Fruit fly (Drosophila melanogaster) whole organism, embryonic: ENCODE measurements around the gene ThrRS.

Source experiments
- Abd-B ChIP-seq: fragments of 200-800 bp; sonication (Bioruptor generic); optimal IDR thresholded peaks from 2 replicates; lab custom pipeline; 2018; ENCODE audit warnings: missing biosample characterization, mild to moderate bottlenecking, missing genetic modification characterization, moderate library complexity
- Aef1 ChIP-seq: fragments of 200-800 bp; sonication (Bioruptor generic); IDR thresholded peaks from 3 replicates; pipeline ENCODE4 v1.3.6; 2022; ENCODE audit warnings: missing biosample characterization, missing genetic modification characterization
- Atf6 ChIP-seq: fragments of 200-800 bp; sonication (Bioruptor generic); IDR thresholded peaks from 2 replicates; pipeline ENCODE4 v1.3.6; 2022; ENCODE audit warnings: missing biosample characterization, missing genetic modification characterization
- CG11085 ChIP-seq: fragments of 200-800 bp; sonication (Bioruptor generic); IDR thresholded peaks from 2 replicates; pipeline ENCODE4 v1.3.6; 2022; ENCODE audit warnings: missing biosample characterization, missing genetic modification characterization
- CG11247 ChIP-seq: fragments of 200-800 bp; sonication (Bioruptor generic); IDR thresholded peaks from 2 replicates; pipeline ENCODE4 v1.3.6; 2022; ENCODE audit warnings: missing biosample characterization, missing genetic modification characterization
- CG12155 ChIP-seq: fragments of 200-800 bp; sonication (Bioruptor generic); optimal IDR thresholded peaks from 3 replicates; lab custom pipeline; 2016; ENCODE audit warnings: missing biosample characterization, missing genetic modification characterization
- CG13123 ChIP-seq: fragments of 200-800 bp; sonication (Bioruptor generic); optimal IDR thresholded peaks from 2 replicates; lab custom pipeline; 2016; ENCODE audit warnings: missing biosample characterization, missing genetic modification characterization
- CG13624 ChIP-seq: fragments of 200-800 bp; sonication (Bioruptor generic); optimal IDR thresholded peaks from 2 replicates; lab custom pipeline; 2016; ENCODE audit warnings: missing biosample characterization, missing genetic modification characterization
- CG17829 ChIP-seq: fragments of 200-800 bp; optimal IDR thresholded peaks from 2 replicates; lab custom pipeline; 2019; ENCODE audit warnings: missing biosample characterization, mild to moderate bottlenecking, missing genetic modification characterization, moderate library complexity
- CG1792 ChIP-seq: fragments of 200-800 bp; sonication (Bioruptor generic); optimal IDR thresholded peaks from 2 replicates; lab custom pipeline; 2016; ENCODE audit warnings: missing biosample characterization, missing genetic modification characterization
- CG18011 ChIP-seq: fragments of 200-800 bp; sonication (Bioruptor generic); optimal IDR thresholded peaks from 2 replicates; lab custom pipeline; 2017; ENCODE audit warnings: missing biosample characterization, missing genetic modification characterization, mild to moderate bottlenecking, moderate library complexity, missing genotype
- CG18599 ChIP-seq: fragments of 200-800 bp; sonication (Bioruptor generic); optimal IDR thresholded peaks from 3 replicates; lab custom pipeline; 2017; ENCODE audit warnings: missing biosample characterization, missing genetic modification characterization, mild to moderate bottlenecking, moderate library complexity, missing genetic modification reagents
- CG2116 ChIP-seq: fragments of 200-800 bp; sonication (Bioruptor generic); optimal IDR thresholded peaks from 3 replicates; lab custom pipeline; 2018; ENCODE audit warnings: missing biosample characterization, mild to moderate bottlenecking, missing genetic modification characterization
- CG30403 ChIP-seq: fragments of 200-800 bp; sonication (Bioruptor generic); optimal IDR thresholded peaks from 3 replicates; lab custom pipeline; 2016; ENCODE audit warnings: missing biosample characterization, missing genetic modification characterization
- CG34376 ChIP-seq: fragments of 200-800 bp; sonication (Bioruptor generic); optimal IDR thresholded peaks from 2 replicates; lab custom pipeline; 2018; ENCODE audit warnings: missing biosample characterization, mild to moderate bottlenecking, missing genetic modification characterization
- CG42726 ChIP-seq: fragments of 200-800 bp; sonication (Bioruptor generic); IDR thresholded peaks from 2 replicates; pipeline ENCODE4 v1.3.6; 2022; ENCODE audit warnings: missing biosample characterization, missing genetic modification characterization; ENCODE audit not compliant: partially characterized antibody
- CG4360 ChIP-seq: fragments of 200-800 bp; sonication (Bioruptor generic); IDR thresholded peaks from 2 replicates; pipeline ENCODE4 v1.3.6; 2022; ENCODE audit warnings: missing biosample characterization, missing genetic modification characterization
- CG6765 ChIP-seq: fragments of 200-800 bp; sonication (Bioruptor generic); optimal IDR thresholded peaks from 3 replicates; lab custom pipeline; 2017; ENCODE audit warnings: missing biosample characterization, mild to moderate bottlenecking, missing genetic modification characterization
- CG7372 ChIP-seq: fragments of 200-800 bp; sonication (Bioruptor generic); IDR thresholded peaks from 2 replicates; pipeline ENCODE4 v1.3.6; 2022; ENCODE audit warnings: missing biosample characterization, missing genetic modification characterization
- CG7745 ChIP-seq: fragments of 200-800 bp; sonication (Bioruptor generic); optimal IDR thresholded peaks from 2 replicates; lab custom pipeline; 2018; ENCODE audit warnings: missing biosample characterization, mild to moderate bottlenecking, missing genetic modification characterization, moderate library complexity
- CG8281 ChIP-seq: fragments of 200-800 bp; sonication (Bioruptor generic); optimal IDR thresholded peaks from 2 replicates; lab custom pipeline; 2018; ENCODE audit warnings: missing biosample characterization, mild to moderate bottlenecking, missing genetic modification characterization, moderate library complexity
- CG8944 ChIP-seq: fragments of 200-800 bp; sonication (Bioruptor generic); optimal IDR thresholded peaks from 3 replicates; lab custom pipeline; 2016; ENCODE audit warnings: missing biosample characterization, missing genetic modification characterization
- Doc3 ChIP-seq: fragments of 200-800 bp; sonication (Bioruptor generic); IDR thresholded peaks from 3 replicates; pipeline ENCODE4 v1.3.6; 2022; ENCODE audit warnings: missing biosample characterization, missing genetic modification characterization; ENCODE audit not compliant: partially characterized antibody
- Fer1 ChIP-seq: fragments of 200-800 bp; sonication (Bioruptor generic); optimal IDR thresholded peaks from 2 replicates; lab custom pipeline; 2017; ENCODE audit warnings: missing biosample characterization, mild to moderate bottlenecking, missing genetic modification characterization
- H15 ChIP-seq: fragments of 200-800 bp; sonication (Bioruptor generic); IDR thresholded peaks from 3 replicates; pipeline ENCODE4 v1.3.6; 2022; ENCODE audit warnings: missing biosample characterization, missing genetic modification characterization
- H2.0 ChIP-seq: fragments of 200-800 bp; sonication (Bioruptor generic); IDR thresholded peaks from 2 replicates; pipeline ENCODE4 v1.3.6; 2022; ENCODE audit warnings: missing biosample characterization, missing genetic modification characterization
- Hmr ChIP-seq: fragments of 200-800 bp; sonication (Bioruptor generic); optimal IDR thresholded peaks from 3 replicates; lab custom pipeline; 2017; ENCODE audit warnings: mild to moderate bottlenecking, missing biosample characterization, missing genetic modification reagents, missing genetic modification characterization
- NfI ChIP-seq: fragments of 200-800 bp; sonication (Bioruptor generic); optimal IDR thresholded peaks from 3 replicates; lab custom pipeline; 2018; ENCODE audit warnings: missing biosample characterization, mild to moderate bottlenecking, missing genetic modification characterization, moderate library complexity
- Rfx ChIP-seq: fragments of 200-800 bp; sonication (Bioruptor generic); IDR thresholded peaks from 2 replicates; pipeline ENCODE4 v1.3.6; 2022; ENCODE audit warnings: missing biosample characterization, missing genetic modification characterization
- Stat92E ChIP-seq, 3 experiments: fragments of >200 bp in 2 of 3; fragments of 200-800 bp in 1 of 3; sonication (Bioruptor generic) in 1 of 3; optimal IDR thresholded peaks; 2 replicates each; lab custom pipeline; 2017 to 2019; ENCODE audit warnings: missing biosample characterization in 3 of 3, missing genetic modification characterization in 3 of 3, mild to moderate bottlenecking in 1 of 3, moderate library complexity in 1 of 3
- Usf ChIP-seq: fragments of 200-800 bp; sonication (Bioruptor generic); optimal IDR thresholded peaks from 2 replicates; lab custom pipeline; 2017; ENCODE audit warnings: missing genotype, missing biosample characterization, missing genetic modification characterization
- YL-1 ChIP-seq: fragments of 200-800 bp; sonication (Bioruptor generic); optimal IDR thresholded peaks from 3 replicates; lab custom pipeline; 2017; ENCODE audit warnings: missing biosample characterization, mild to moderate bottlenecking, missing genetic modification characterization
- ap ChIP-seq: fragments of 200-800 bp; sonication (Bioruptor generic); IDR thresholded peaks from 2 replicates; pipeline ENCODE4 v1.3.6; 2022; ENCODE audit warnings: missing biosample characterization, missing genetic modification characterization
- bowl ChIP-seq: fragments of 200-800 bp; sonication (Bioruptor generic); IDR thresholded peaks from 2 replicates; pipeline ENCODE4 v1.3.6; 2022; ENCODE audit warnings: missing biosample characterization, missing genetic modification characterization
- br ChIP-seq: fragments of >200 bp; optimal IDR thresholded peaks from 2 replicates; lab custom pipeline; 2017
- cato ChIP-seq: fragments of 200-800 bp; sonication (Bioruptor generic); optimal IDR thresholded peaks from 2 replicates; lab custom pipeline; 2016; ENCODE audit warnings: missing biosample characterization, missing genetic modification characterization, borderline replicate concordance
- chinmo ChIP-seq: fragments of 200-800 bp; sonication (Bioruptor generic); IDR thresholded peaks from 4 replicates; pipeline ENCODE4 v1.3.6; 2022; ENCODE audit warnings: missing biosample characterization, missing genetic modification characterization; ENCODE audit not compliant: partially characterized antibody
- chn ChIP-seq: fragments of 200-800 bp; sonication (Bioruptor generic); optimal IDR thresholded peaks from 2 replicates; lab custom pipeline; 2016; ENCODE audit warnings: missing biosample characterization, missing genetic modification characterization
- crol ChIP-seq: fragments of 200-800 bp; sonication (Bioruptor generic); IDR thresholded peaks from 2 replicates; pipeline ENCODE4 v1.3.6; 2022; ENCODE audit warnings: missing biosample characterization, missing genetic modification characterization
- da ChIP-seq: fragments of 200-800 bp; sonication (Bioruptor generic); optimal IDR thresholded peaks from 2 replicates; lab custom pipeline; 2016; ENCODE audit warnings: missing biosample characterization, missing genetic modification characterization
- luna ChIP-seq: fragments of 200-800 bp; sonication (Bioruptor generic); optimal IDR thresholded peaks from 2 replicates; lab custom pipeline; 2016; ENCODE audit warnings: missing biosample characterization, missing genetic modification characterization
- odd ChIP-seq: fragments of 200-800 bp; sonication (Bioruptor generic); optimal IDR thresholded peaks from 2 replicates; lab custom pipeline; 2017; ENCODE audit warnings: missing biosample characterization, mild to moderate bottlenecking, missing genetic modification characterization
- org-1 ChIP-seq: fragments of 200-800 bp; sonication (Bioruptor generic); optimal IDR thresholded peaks from 2 replicates; lab custom pipeline; 2017; ENCODE audit warnings: missing biosample characterization, missing genetic modification characterization
- pnt ChIP-seq: fragments of 200-800 bp; sonication (Bioruptor generic); optimal IDR thresholded peaks from 3 replicates; lab custom pipeline; 2016; ENCODE audit warnings: missing biosample characterization, missing genetic modification characterization
- prd ChIP-seq, 3 experiments: fragments of >200 bp in 2 of 3; fragments of 200-800 bp in 1 of 3; sonication (Bioruptor generic) in 1 of 3; optimal IDR thresholded peaks in 2 of 3; IDR thresholded peaks in 1 of 3; 2 replicates in 2 of 3; 3 replicates in 1 of 3; pipeline versions ENCODE4 v1.3.6 to Lab custom; 2017 to 2022; ENCODE audit warnings: missing biosample characterization in 1 of 3, missing genetic modification characterization in 1 of 3
- repo ChIP-seq: fragments of 200-800 bp; sonication (Bioruptor generic); optimal IDR thresholded peaks from 2 replicates; lab custom pipeline; 2016; ENCODE audit warnings: missing biosample characterization, missing genetic modification characterization
- slp2 ChIP-seq: fragments of 200-800 bp; sonication (Bioruptor generic); optimal IDR thresholded peaks from 2 replicates; lab custom pipeline; 2016; ENCODE audit warnings: missing biosample characterization, missing genetic modification characterization
- sna ChIP-seq: fragments of 200-800 bp; sonication (Bioruptor generic); IDR thresholded peaks from 2 replicates; pipeline ENCODE4 v1.3.6; 2022; ENCODE audit warnings: missing biosample characterization, missing genetic modification characterization; ENCODE audit not compliant: partially characterized antibody
- stc ChIP-seq: fragments of 200-800 bp; sonication (Bioruptor generic); IDR thresholded peaks from 2 replicates; pipeline ENCODE4 v1.3.6; 2022; ENCODE audit warnings: missing biosample characterization, missing genetic modification characterization
- tgo ChIP-seq: fragments of 200-800 bp; sonication (Bioruptor generic); IDR thresholded peaks from 3 replicates; pipeline ENCODE4 v1.3.6; 2022; ENCODE audit warnings: missing biosample characterization, missing genetic modification characterization
- vvl ChIP-seq: fragments of 200-800 bp; sonication (Bioruptor generic); IDR thresholded peaks from 2 replicates; pipeline ENCODE4 v1.3.6; 2022; ENCODE audit warnings: missing biosample characterization, missing genetic modification characterization
- z ChIP-seq: fragments of 200-800 bp; sonication (Bioruptor generic); IDR thresholded peaks from 3 replicates; pipeline ENCODE4 v1.3.6; 2022; ENCODE audit warnings: missing biosample characterization, missing genetic modification characterization

ThrRS gene

DNA sequence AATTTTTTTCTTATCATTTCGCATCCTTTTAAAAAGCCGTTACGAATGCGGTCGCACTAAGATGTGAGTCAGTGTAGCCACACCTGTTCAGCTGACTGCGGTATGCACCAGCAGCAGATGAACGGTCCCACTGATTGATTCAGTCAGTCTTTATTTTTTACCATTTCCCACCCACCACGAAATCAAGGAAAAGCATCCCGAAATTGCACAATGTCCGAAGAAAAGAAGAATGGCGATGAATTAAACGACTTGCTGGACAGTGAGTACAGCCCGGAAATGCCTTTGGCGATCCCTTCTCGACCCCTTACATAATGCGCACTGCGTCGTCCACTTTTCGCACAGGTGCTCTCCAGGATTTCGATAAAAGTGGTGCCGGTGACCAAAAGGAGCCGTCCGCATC, 9.9 kb upstream of the ThrRS start (continued):
- TF ChIP-seq Abd-B: no peak
- no peak for TF ChIP-seq pnt (GFP tag; lab: Kevin White, UChicago)
- no peak for TF ChIP-seq crol (GFP tag; lab: Robert Waterston, UW)
- TF ChIP-seq CG11085 (GFP tag; lab: Robert Waterston, UW): no peak
- peak; percentile 48 for TF ChIP-seq CG2116 (GFP tag; lab: Kevin White, UChicago)
- no peak for TF ChIP-seq CG8944 (GFP tag; lab: Kevin White, UChicago)
- TF ChIP-seq H2.0 (GFP tag; lab: Robert Waterston, UW): no peak
- no peak for TF ChIP-seq CG34376 (GFP tag; lab: Kevin White, UChicago)
- no peak for TF ChIP-seq tgo (GFP tag; lab: Robert Waterston, UW)
- no peak for TF ChIP-seq Usf (GFP tag; lab: Kevin White, UChicago)
- TF ChIP-seq vvl: no peak
- TF ChIP-seq slp2 (GFP tag; lab: Kevin White, UChicago): no peak
- TF ChIP-seq CG7745 (tag; lab: Kevin White, UChicago): no peak
- TF ChIP-seq Rfx (GFP tag; lab: Robert Waterston, UW): peak; percentile 15; the same call in 1 of the 2 replicates
- TF ChIP-seq H15 (GFP tag; lab: Robert Waterston, UW): no peak
- TF ChIP-seq stc (GFP tag; lab: Robert Waterston, UW): no peak
- TF ChIP-seq org-1: no peak
- TF ChIP-seq NfI: peak; percentile 7
- no peak for TF ChIP-seq ap (GFP tag; lab: Robert Waterston, UW)
- no peak for TF ChIP-seq cato (GFP tag; lab: Kevin White, UChicago)
- TF ChIP-seq CG6765 (GFP tag; lab: Kevin White, UChicago): no peak
- no peak for TF ChIP-seq CG13624 (GFP tag; lab: Kevin White, UChicago)
- TF ChIP-seq repo (GFP tag; lab: Kevin White, UChicago): no peak
- no peak for TF ChIP-seq CG4360 (GFP tag; lab: Robert Waterston, UW)
- no peak for TF ChIP-seq CG18011 (GFP tag; lab: Kevin White, UChicago)
- no peak for TF ChIP-seq Hmr (GFP tag; lab: Kevin White, UChicago)
- TF ChIP-seq CG1792 (GFP tag; lab: Kevin White, UChicago): no peak
- TF ChIP-seq odd: no peak
- no peak for TF ChIP-seq luna
- peak; percentile 34 for TF ChIP-seq CG17829 (tag; lab: Kevin White, UChicago)
- no peak for TF ChIP-seq CG13123 (GFP tag; lab: Kevin White, UChicago)
- TF ChIP-seq Atf6 (GFP tag; lab: Robert Waterston, UW): no peak
- no peak for TF ChIP-seq CG18599 (GFP tag; lab: Kevin White, UChicago)
- no peak for TF ChIP-seq sna (GFP tag; lab: Robert Waterston, UW)
- no peak for TF ChIP-seq CG11247 (GFP tag; lab: Robert Waterston, UW)
- TF ChIP-seq Fer1 (GFP tag; lab: Kevin White, UChicago): no peak
- TF ChIP-seq CG30403 (GFP tag; lab: Kevin White, UChicago): no peak
- TF ChIP-seq Doc3 (GFP tag; lab: Robert Waterston, UW): no peak
- TF ChIP-seq Aef1: no peak
- no peak for TF ChIP-seq z
- no peak for TF ChIP-seq bowl (GFP tag; lab: Robert Waterston, UW)
- no peak for TF ChIP-seq CG12155 (GFP tag; lab: Kevin White, UChicago)
- TF ChIP-seq br (lab: Kevin White, UChicago): no peak
- no peak for TF ChIP-seq da
- peak; percentile 72 for TF ChIP-seq YL-1 (GFP tag; lab: Kevin White, UChicago)
- no peak for TF ChIP-seq prd (optimal IDR thresholded peaks at IDR 0.05; lab: Kevin White, UChicago)
- no peak for TF ChIP-seq prd (GFP tag; IDR thresholded peaks at IDR 0.05; lab: Robert Waterston, UW)
- TF ChIP-seq chn (GFP tag; lab: Kevin White, UChicago): peak; percentile 44
- TF ChIP-seq Stat92E (GFP tag; optimal IDR thresholded peaks at IDR 0.05; lab: Kevin White, UChicago): no peak
- no peak for TF ChIP-seq CG7372 (GFP tag; lab: Robert Waterston, UW)
- TF ChIP-seq CG42726 (GFP tag; lab: Robert Waterston, UW): peak; percentile 8; the same call in 1 of the 2 replicates
- no peak for TF ChIP-seq chinmo (GFP tag; lab: Robert Waterston, UW)
- TF ChIP-seq CG8281: no peak
